Worm (Caenorhabditis elegans): ENCODE results near the gene Y55F3BL.4.

The Y55F3BL.4 gene

DNA sequence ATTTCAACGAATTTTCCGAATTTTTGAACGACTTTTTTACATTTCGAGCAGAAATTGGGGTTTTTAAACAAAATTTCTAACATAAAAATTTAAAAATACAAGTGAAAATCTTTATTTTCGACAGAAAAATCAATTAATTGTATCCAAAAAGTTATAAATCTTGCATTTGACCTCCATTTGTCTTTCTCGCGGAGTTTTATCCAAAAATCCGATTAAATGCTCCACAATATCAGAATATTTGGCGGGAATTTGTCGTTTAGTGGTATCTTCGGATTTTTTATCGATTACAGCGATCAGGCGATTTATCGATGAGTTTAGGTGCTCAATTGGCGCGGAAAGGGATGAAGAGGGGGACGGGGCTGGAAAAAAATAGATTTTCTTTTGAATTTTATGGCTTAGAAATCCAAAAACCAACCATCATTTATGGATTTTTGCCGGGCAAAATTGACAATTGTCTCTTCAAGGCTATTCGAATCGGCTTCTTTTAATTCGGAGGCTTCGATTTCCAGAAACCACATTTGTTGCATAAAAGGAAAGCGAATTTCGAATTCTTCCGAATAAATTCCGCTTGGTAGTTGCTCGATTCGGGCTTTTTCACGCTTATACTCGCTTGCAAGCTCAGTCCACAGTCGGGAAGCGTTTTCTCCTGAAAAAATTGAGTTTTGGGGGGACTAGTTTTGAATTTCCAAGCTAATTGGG, 25.5 kb downstream of the Y55F3BL.4 start:
- TF ChIP-seq W03F9.2 (tag; optimal IDR thresholded peaks at IDR 0.05) (no peak), him-1 (tag; optimal IDR thresholded peaks at IDR 0.05) (no peak), dao-5 (tag; optimal IDR thresholded peaks at IDR 0.05) (no peak)

ce11 chrIV:831796-832486, 27.0 kb downstream of the Y55F3BL.4 start, which contains the start of the genes madf-1 and Y55F3BR.10:
TSS of gene madf-1 (minus strand) at chrIV:831896.
TSS of gene Y55F3BR.10 (plus strand) at chrIV:832436.
- TF ChIP-seq W03F9.2 (tag; optimal IDR thresholded peaks at IDR 0.05), result no peak
- no peak for TF ChIP-seq dao-5 (tag; optimal IDR thresholded peaks at IDR 0.05)
- no peak for TF ChIP-seq him-1 (tag; optimal IDR thresholded peaks at IDR 0.05)

- TF ChIP-seq W03F9.2 (tag; optimal IDR thresholded peaks at IDR 0.05) (no peak), him-1 (tag; optimal IDR thresholded peaks at IDR 0.05) (no peak), dao-5 (tag; optimal IDR thresholded peaks at IDR 0.05) (no peak)
Measured at ce11 chrIV:833517-833916, 28.6 kb downstream of the Y55F3BL.4 start.

DNA sequence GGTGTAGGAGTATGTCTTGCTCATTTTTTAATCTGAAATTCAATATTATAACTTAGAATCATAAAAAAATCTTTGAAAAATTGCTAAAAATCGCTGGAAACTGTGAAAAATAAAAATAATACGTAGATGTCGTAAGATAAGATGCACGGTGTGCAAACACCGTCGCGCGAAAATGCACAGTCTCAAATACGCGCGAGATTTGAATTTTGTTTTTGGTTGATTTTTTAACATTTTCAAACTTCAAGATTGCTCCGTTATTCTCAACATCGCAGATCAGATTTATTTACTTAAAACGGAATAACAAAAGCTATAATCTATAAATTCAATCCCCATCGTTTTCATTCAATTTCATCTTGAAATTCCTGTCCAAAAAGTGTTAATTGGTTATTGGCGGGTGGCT, 37.2 kb downstream of the Y55F3BL.4 start, which contains the start of gene Y55F3BR.6:
Gene Y55F3BR.6 (minus strand): TSS at position 32 of the 400 bp plus-strand sequence.
- TF ChIP-seq W03F9.2 (tag; optimal IDR thresholded peaks at IDR 0.05) (no peak), him-1 (tag; optimal IDR thresholded peaks at IDR 0.05) (no peak), dao-5 (tag; optimal IDR thresholded peaks at IDR 0.05) (no peak)

ce11 chrIV:842630-843029, 37.7 kb downstream of the Y55F3BL.4 start:
- no peak for TF ChIP-seq W03F9.2 (tag; optimal IDR thresholded peaks at IDR 0.05)
- no peak for TF ChIP-seq him-1 (tag; optimal IDR thresholded peaks at IDR 0.05)
- TF ChIP-seq dao-5 (tag; optimal IDR thresholded peaks at IDR 0.05), result peak; percentile 57

- TF ChIP-seq him-1 (tag; optimal IDR thresholded peaks at IDR 0.05) (no peak), dao-5 (tag; optimal IDR thresholded peaks at IDR 0.05) (no peak), W03F9.2 (tag; optimal IDR thresholded peaks at IDR 0.05) (no peak)
Measured at ce11 chrIV:845198-845597, 40.3 kb downstream of the Y55F3BL.4 start, which contains the start of gene lgc-33. TSS of gene lgc-33 (plus strand) at chrIV:845498.

ce11 chrIV:848207-848606, 43.3 kb downstream of the Y55F3BL.4 start:
- TF ChIP-seq dao-5 (tag; optimal IDR thresholded peaks at IDR 0.05), result no peak
- TF ChIP-seq him-1 (tag; optimal IDR thresholded peaks at IDR 0.05), result no peak
- no peak for TF ChIP-seq W03F9.2 (tag; optimal IDR thresholded peaks at IDR 0.05)

ce11 chrIV:854357-855269, 49.7 kb downstream of the Y55F3BL.4 start, which contains the start of the genes lem-4 and Y55F3BR.11:
TSS of gene lem-4 (minus strand) at chrIV:854780.
TSS of gene Y55F3BR.11 (plus strand) at chrIV:855219.
- TF ChIP-seq W03F9.2 (tag; optimal IDR thresholded peaks at IDR 0.05) (peak; percentile 54), dao-5 (tag; optimal IDR thresholded peaks at IDR 0.05) (no peak)

DNA sequence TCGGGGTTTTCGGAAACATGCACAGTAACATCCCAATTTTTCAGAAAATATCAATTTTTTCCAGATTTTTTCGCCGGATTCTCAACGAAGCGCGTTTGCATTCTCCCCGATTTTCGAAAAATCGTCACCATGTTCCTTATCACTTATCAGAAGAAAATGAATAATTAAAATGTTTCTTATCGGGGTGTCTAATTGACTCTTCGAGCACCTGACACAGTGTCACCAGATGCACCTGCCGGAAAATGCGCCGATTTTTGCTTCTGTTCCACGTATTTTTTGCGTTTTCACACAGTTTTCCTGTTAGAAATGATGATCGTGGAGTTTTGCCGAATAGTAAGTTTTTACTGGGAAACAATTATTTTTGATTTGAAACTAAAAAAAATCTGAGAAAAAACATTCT, 50.6 kb downstream of the Y55F3BL.4 start:
- TF ChIP-seq him-1 (tag; optimal IDR thresholded peaks at IDR 0.05) (no peak), dao-5 (tag; optimal IDR thresholded peaks at IDR 0.05) (no peak), W03F9.2 (tag; optimal IDR thresholded peaks at IDR 0.05) (no peak)

All from whole organism, L4/young adult.